Worm (Caenorhabditis elegans): ENCODE results near the gene F42H10.3.
A peak's percentile ranks its signal among the peaks of the same experiment; 100 is the strongest.

F42H10.3 gene

ce11 chrIII:8479322-8479864, 4.6 kb upstream of the F42H10.3 start:
- TF ChIP-seq ceh-24 (tag; optimal IDR thresholded peaks at IDR 0.05): no peak
- no peak for TF ChIP-seq nhr-232 (tag; optimal IDR thresholded peaks at IDR 0.05)
- no peak for TF ChIP-seq tbx-7 (tag; optimal IDR thresholded peaks at IDR 0.05)
- no peak for TF ChIP-seq nhr-11 (tag; optimal IDR thresholded peaks at IDR 0.05)
- no peak for TF ChIP-seq sdc-2 (tag; optimal IDR thresholded peaks at IDR 0.05)
- no peak for TF ChIP-seq npax-4 (tag; optimal IDR thresholded peaks at IDR 0.05)
- peak; percentile 66 for TF ChIP-seq elt-2 (tag; optimal IDR thresholded peaks at IDR 0.05)
- TF ChIP-seq nfya-1 (tag; optimal IDR thresholded peaks at IDR 0.05): no peak

- no peak for TF ChIP-seq ama-1 (optimal IDR thresholded peaks at IDR 0.05)
- no peak for TF ChIP-seq pax-1 (tag; optimal IDR thresholded peaks at IDR 0.05)
- no peak for TF ChIP-seq ceh-31 (tag; optimal IDR thresholded peaks at IDR 0.05)
- TF ChIP-seq sdc-2 (tag; optimal IDR thresholded peaks at IDR 0.05): no peak
- TF ChIP-seq pha-4 (tag; optimal IDR thresholded peaks at IDR 0.05): no peak
- no peak for TF ChIP-seq C08G9.2 (tag; optimal IDR thresholded peaks at IDR 0.05)
- TF ChIP-seq ceh-22 (tag; optimal IDR thresholded peaks at IDR 0.05): no peak
- no peak for TF ChIP-seq ztf-16 (tag; optimal IDR thresholded peaks at IDR 0.05)
- no peak for TF ChIP-seq hlh-30 (tag; optimal IDR thresholded peaks at IDR 0.05; ENCODE audit: insufficient read depth)
- no peak for TF ChIP-seq fax-1 (tag; optimal IDR thresholded peaks at IDR 0.05)
- TF ChIP-seq ceh-45 (GFP tag; IDR thresholded peaks at IDR 0.05): no peak
- no peak for TF ChIP-seq fkh-6 (tag; optimal IDR thresholded peaks at IDR 0.05)
- no peak for TF ChIP-seq ceh-24 (tag; optimal IDR thresholded peaks at IDR 0.05)
These were observed 3.6 kb upstream of the F42H10.3 start, which contains the start of gene F42H10.6 for ce11 chrIII:8480355-8480754. Gene F42H10.6 (minus strand): TSS chrIII:8480455.

DNA sequence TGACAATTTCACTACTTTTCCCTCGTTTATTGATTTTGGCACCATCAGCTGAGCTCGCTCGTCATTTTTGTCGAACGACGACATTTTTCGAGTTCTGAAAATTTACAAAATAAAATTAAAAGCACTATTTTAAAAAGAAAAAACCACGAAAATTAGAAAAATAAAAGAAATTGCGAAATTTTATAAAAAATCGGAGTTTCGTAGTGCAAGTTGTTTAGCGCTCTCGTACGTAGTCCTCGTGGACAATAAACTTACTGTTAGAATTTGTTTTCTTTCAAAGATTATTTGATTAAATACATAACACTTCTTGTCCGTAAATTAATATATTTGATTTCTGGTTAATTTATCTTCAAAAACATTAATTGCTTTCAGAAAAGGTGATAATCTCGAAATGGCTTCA, 6.3 kb downstream of the F42H10.3 start, which contains the start of the genes ess-2 and F42H10.2:
Gene ess-2 (minus strand): TSS at position 99 of the 400 bp plus-strand sequence.
Gene F42H10.2 (plus strand): TSS at position 367 of the 400 bp plus-strand sequence.
- TF ChIP-seq fkh-6 (tag; optimal IDR thresholded peaks at IDR 0.05) (no peak), dmd-4 (tag; optimal IDR thresholded peaks at IDR 0.05; ENCODE audit: borderline replicate concordance) (no peak), sox-4 (tag; optimal IDR thresholded peaks at IDR 0.05) (no peak), ceh-45 (GFP tag; IDR thresholded peaks at IDR 0.05) (no peak), ama-1 (optimal IDR thresholded peaks at IDR 0.05) (no peak), unc-42 (tag; optimal IDR thresholded peaks at IDR 0.05) (peak; percentile 38), C08G9.2 (tag; optimal IDR thresholded peaks at IDR 0.05) (no peak)

DNA sequence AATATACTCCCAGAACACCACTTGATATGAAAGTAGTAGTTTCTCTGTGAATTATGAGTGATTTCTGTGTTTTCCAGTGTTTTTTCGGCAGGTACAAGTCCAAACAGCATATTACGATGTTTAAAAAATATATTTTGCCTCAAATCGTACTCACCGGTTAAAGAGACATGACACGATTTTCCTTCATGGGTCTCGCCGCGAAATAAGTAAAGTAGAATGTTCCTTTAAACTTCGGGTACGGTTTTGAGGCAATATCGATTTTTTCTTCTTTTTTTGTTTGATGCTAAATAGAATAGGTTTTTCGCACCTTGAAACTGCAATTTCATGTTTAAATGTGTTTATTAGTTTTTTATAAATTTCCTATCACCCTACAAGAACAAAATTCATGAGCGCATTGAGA, 8.0 kb downstream of the F42H10.3 start:
- TF ChIP-seq lim-6 (tag; optimal IDR thresholded peaks at IDR 0.05): no peak
- TF ChIP-seq ceh-19 (GFP tag; optimal IDR thresholded peaks at IDR 0.05): no peak
- no peak for TF ChIP-seq K02D7.2 (tag; optimal IDR thresholded peaks at IDR 0.05)
- no peak for TF ChIP-seq fax-1 (tag; optimal IDR thresholded peaks at IDR 0.05)
- no peak for TF ChIP-seq ref-2 (tag; optimal IDR thresholded peaks at IDR 0.05)
- no peak for TF ChIP-seq Y22D7AL.16 (tag; optimal IDR thresholded peaks at IDR 0.05)
- no peak for TF ChIP-seq sox-4 (tag; optimal IDR thresholded peaks at IDR 0.05)
- no peak for TF ChIP-seq hlh-13 (GFP tag; optimal IDR thresholded peaks at IDR 0.05)
- TF ChIP-seq F13H6.1 (tag; optimal IDR thresholded peaks at IDR 0.05): no peak
- no peak for TF ChIP-seq ceh-22 (tag; optimal IDR thresholded peaks at IDR 0.05)
- TF ChIP-seq rnt-1 (tag; optimal IDR thresholded peaks at IDR 0.05): no peak
- TF ChIP-seq hlh-8 (tag; optimal IDR thresholded peaks at IDR 0.05): no peak
- no peak for TF ChIP-seq pha-4 (tag; optimal IDR thresholded peaks at IDR 0.05)
- TF ChIP-seq sox-2 (GFP tag; IDR thresholded peaks at IDR 0.05): no peak
- no peak for TF ChIP-seq dmd-4 (tag; optimal IDR thresholded peaks at IDR 0.05; ENCODE audit: borderline replicate concordance)
- TF ChIP-seq ceh-6 (GFP tag; optimal IDR thresholded peaks at IDR 0.05): no peak

ce11 chrIII:8494708-8495107, 10.8 kb downstream of the F42H10.3 start, which contains the start of gene pac-1:
Gene pac-1 (plus strand): TSS chrIII:8495008.
- TF ChIP-seq ztf-16 (tag; optimal IDR thresholded peaks at IDR 0.05) (no peak), T23F11.4 (GFP tag; optimal IDR thresholded peaks at IDR 0.05) (no peak), eyg-1 (tag; optimal IDR thresholded peaks at IDR 0.05) (no peak)

All from whole organism, late embryonic.